Fruit fly (Drosophila melanogaster): ENCODE measurements around the gene CG17593.

CG17593 gene

dm6 chr2L:3558299-3558698, 43.6 kb downstream of the CG17593 start (continued):
- TF ChIP-seq CG8632 (GFP tag; optimal IDR thresholded peaks at IDR 0.05) (no peak), cyc (GFP tag; optimal IDR thresholded peaks at IDR 0.05) (peak; percentile 14), fkh (GFP tag; optimal IDR thresholded peaks at IDR 0.05) (no peak), CG32006 (GFP tag; optimal IDR thresholded peaks at IDR 0.05) (no peak), CG11762 (GFP tag; optimal IDR thresholded peaks at IDR 0.05; ENCODE audit: insufficient read depth) (no peak), pdm3 (GFP tag; optimal IDR thresholded peaks at IDR 0.05) (no peak), dsx (GFP tag; optimal IDR thresholded peaks at IDR 0.05; ENCODE audit: poor library complexity, severe bottlenecking) (no peak), net (GFP tag; optimal IDR thresholded peaks at IDR 0.05) (no peak), CG6276 (GFP tag; optimal IDR thresholded peaks at IDR 0.05) (no peak), esn (GFP tag; optimal IDR thresholded peaks at IDR 0.05) (no peak), ss (GFP tag; optimal IDR thresholded peaks at IDR 0.05) (no peak), acj6 (GFP tag; optimal IDR thresholded peaks at IDR 0.05) (no peak), achi (GFP tag; optimal IDR thresholded peaks at IDR 0.05) (no peak), Gug (GFP tag; IDR thresholded peaks at IDR 0.05) (no peak), CG8119 (GFP tag; IDR thresholded peaks at IDR 0.05) (no peak), Met (GFP tag; optimal IDR thresholded peaks at IDR 0.05) (no peak), Ets21C (GFP tag; optimal IDR thresholded peaks at IDR 0.05) (no peak), CG6792 (GFP tag; optimal IDR thresholded peaks at IDR 0.05) (no peak)

- peak; percentile 18 for TF ChIP-seq CG34406 (GFP tag; optimal IDR thresholded peaks at IDR 0.05)
- TF ChIP-seq ss (GFP tag; optimal IDR thresholded peaks at IDR 0.05), result no peak
- TF ChIP-seq OdsH (GFP tag; optimal IDR thresholded peaks at IDR 0.05), result peak; percentile 63
- no peak for TF ChIP-seq Sox15 (GFP tag; optimal IDR thresholded peaks at IDR 0.05)
- TF ChIP-seq CG8119 (GFP tag; IDR thresholded peaks at IDR 0.05), result no peak
- TF ChIP-seq Hr38 (GFP tag; optimal IDR thresholded peaks at IDR 0.05), result no peak
- no peak for TF ChIP-seq CG1621 (tag; optimal IDR thresholded peaks at IDR 0.05)
- peak; percentile 42 for TF ChIP-seq Smox (GFP tag; optimal IDR thresholded peaks at IDR 0.05)
- no peak for TF ChIP-seq fd85E (GFP tag; optimal IDR thresholded peaks at IDR 0.05)
- no peak for TF ChIP-seq Hr4 (GFP tag; optimal IDR thresholded peaks at IDR 0.05)
- TF ChIP-seq CG6276 (GFP tag; optimal IDR thresholded peaks at IDR 0.05), result no peak
- TF ChIP-seq fd59A (GFP tag; optimal IDR thresholded peaks at IDR 0.05), result peak; percentile 6
- TF ChIP-seq CG11902 (GFP tag; optimal IDR thresholded peaks at IDR 0.05), result no peak
- TF ChIP-seq spab (GFP tag; optimal IDR thresholded peaks at IDR 0.05), result no peak
- no peak for TF ChIP-seq fkh (GFP tag; optimal IDR thresholded peaks at IDR 0.05)
- TF ChIP-seq Hr39 (GFP tag; optimal IDR thresholded peaks at IDR 0.05), result no peak
- TF ChIP-seq eg (GFP tag; IDR thresholded peaks at IDR 0.05), result no peak
- peak; percentile 43 for TF ChIP-seq achi (GFP tag; optimal IDR thresholded peaks at IDR 0.05)
- peak; percentile 14 for TF ChIP-seq CG3032 (tag; optimal IDR thresholded peaks at IDR 0.05)
- no peak for TF ChIP-seq Lpt (GFP tag; optimal IDR thresholded peaks at IDR 0.05)
- TF ChIP-seq CG3919 (GFP tag; optimal IDR thresholded peaks at IDR 0.05), result no peak
- TF ChIP-seq CG11294 (GFP tag; IDR thresholded peaks at IDR 0.05), result no peak
- peak; percentile 27 for TF ChIP-seq CG10631 (GFP tag; optimal IDR thresholded peaks at IDR 0.05)
- no peak for TF ChIP-seq CG4318 (GFP tag; optimal IDR thresholded peaks at IDR 0.05)
- peak; percentile 32 for TF ChIP-seq CG10669 (GFP tag; optimal IDR thresholded peaks at IDR 0.05)
- no peak for TF ChIP-seq Eip75B (GFP tag; optimal IDR thresholded peaks at IDR 0.05)
- peak; percentile 19; the same call in 1 of the 3 replicates for TF ChIP-seq CG6163 (GFP tag; IDR thresholded peaks at IDR 0.05)
- TF ChIP-seq Blimp-1 (GFP tag; optimal IDR thresholded peaks at IDR 0.05), result no peak
- peak; percentile 19 for TF ChIP-seq topi (GFP tag; optimal IDR thresholded peaks at IDR 0.05)
- peak; percentile 30 for TF ChIP-seq vri (GFP tag; optimal IDR thresholded peaks at IDR 0.05)
- TF ChIP-seq dsx (GFP tag; optimal IDR thresholded peaks at IDR 0.05; ENCODE audit: poor library complexity, severe bottlenecking), result no peak
- TF ChIP-seq CG11762 (GFP tag; optimal IDR thresholded peaks at IDR 0.05; ENCODE audit: insufficient read depth), result peak; percentile 1
- TF ChIP-seq CG6792 (GFP tag; optimal IDR thresholded peaks at IDR 0.05), result peak; percentile 5
- TF ChIP-seq cyc (GFP tag; optimal IDR thresholded peaks at IDR 0.05), result no peak
- no peak for TF ChIP-seq CG9139 (GFP tag; optimal IDR thresholded peaks at IDR 0.05)
- no peak for TF ChIP-seq CG15336 (GFP tag; IDR thresholded peaks at IDR 0.05)
- TF ChIP-seq dac (GFP tag; optimal IDR thresholded peaks at IDR 0.05), result no peak
- TF ChIP-seq Gug (GFP tag; IDR thresholded peaks at IDR 0.05), result no peak
- TF ChIP-seq Met (GFP tag; optimal IDR thresholded peaks at IDR 0.05), result peak; percentile 55
- no peak for TF ChIP-seq Eip93F (GFP tag; optimal IDR thresholded peaks at IDR 0.05)
- TF ChIP-seq Ets21C (GFP tag; optimal IDR thresholded peaks at IDR 0.05), result no peak
- TF ChIP-seq CG16779 (tag; optimal IDR thresholded peaks at IDR 0.05), result no peak
- TF ChIP-seq net (GFP tag; optimal IDR thresholded peaks at IDR 0.05), result no peak
- peak; percentile 43 for TF ChIP-seq Ets96B (tag; optimal IDR thresholded peaks at IDR 0.05)
Measured at dm6 chr2L:3559647-3560046, 45.0 kb downstream of the CG17593 start.

Measured in whole organism, prepupa.